Worm (Caenorhabditis elegans): ENCODE measurements around the gene oig-5.

oig-5 gene

ce11 chrIV:14769218-14769835 is 37.7 kb upstream of the oig-5 start, which contains the start of gene Y57G11C.43 (continued):
- TF ChIP-seq pha-4 (tag; optimal IDR thresholded peaks at IDR 0.05), result no peak

- no peak for TF ChIP-seq snpc-4 (GFP tag; optimal IDR thresholded peaks at IDR 0.05)
- peak in 1 of 4 experiments; percentile 73 for TF ChIP-seq snpc-4 (tag; optimal IDR thresholded peaks at IDR 0.05)
- no peak for TF ChIP-seq ceh-91 (GFP tag; IDR thresholded peaks at IDR 0.05)
- TF ChIP-seq Y53G8AR.9 (GFP tag; conservative IDR thresholded peaks at IDR 0.05), result 0 out of 2 replicates have a peak, but pooled peaks have one; percentile 34
- TF ChIP-seq Y79H2A.3 (GFP tag; conservative IDR thresholded peaks at IDR 0.05), result no peak
- TF ChIP-seq let-526 (GFP tag; IDR thresholded peaks at IDR 0.05), result no peak
- no peak for TF ChIP-seq chd-7 (tag; optimal IDR thresholded peaks at IDR 0.05)
- no peak for TF ChIP-seq lir-1 (GFP tag; conservative IDR thresholded peaks at IDR 0.05)
- no peak for TF ChIP-seq rcor-1 (GFP tag; IDR thresholded peaks at IDR 0.05)
- TF ChIP-seq him-1 (tag; optimal IDR thresholded peaks at IDR 0.05), result peak; percentile 41
- TF ChIP-seq akir-1 (GFP tag; optimal IDR thresholded peaks at IDR 0.05), result no peak
- TF ChIP-seq F49E8.2 (tag; optimal IDR thresholded peaks at IDR 0.05; ENCODE audit: insufficient read depth), result no peak
- TF ChIP-seq sea-2 (GFP tag; IDR thresholded peaks at IDR 0.05), result no peak
- TF ChIP-seq Y53F4B.3 (GFP tag; IDR thresholded peaks at IDR 0.05), result no peak
- no peak for TF ChIP-seq attf-5 (GFP tag; optimal IDR thresholded peaks at IDR 0.05)
- no peak for TF ChIP-seq snpc-1.3 (tag; optimal IDR thresholded peaks at IDR 0.05; ENCODE audit: insufficient read depth)
- peak; percentile 77 for TF ChIP-seq attf-6 (GFP tag; IDR thresholded peaks at IDR 0.05)
- TF ChIP-seq atf-7 (tag; optimal IDR thresholded peaks at IDR 0.05), result no peak
Observed at ce11 chrIV:14770663-14771062, 36.3 kb upstream of the oig-5 start.

DNA sequence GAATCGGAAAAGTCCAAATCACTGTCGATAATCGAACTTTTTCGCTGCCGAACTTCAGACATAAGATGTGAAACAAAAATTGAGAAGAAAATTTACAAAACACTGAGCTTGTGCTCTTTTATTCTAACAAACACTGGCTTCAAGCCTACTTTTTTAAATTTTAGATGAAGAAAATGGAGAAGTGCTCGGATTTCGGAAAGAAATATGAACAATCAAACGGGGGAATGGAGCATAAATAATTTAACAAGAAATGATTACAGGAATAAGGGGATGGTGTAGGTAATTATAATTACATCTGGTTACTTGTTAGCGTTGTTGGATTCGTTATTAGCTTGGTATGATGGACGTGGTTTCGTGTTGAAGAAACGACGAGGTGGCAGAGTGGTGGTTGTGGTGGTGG is 35.7 kb upstream of the oig-5 start, which contains the start of gene degl-1:
TSS of gene degl-1 (minus strand) at position 101 of the 400 bp plus-strand sequence.
- no peak for TF ChIP-seq bed-2 (GFP tag; IDR thresholded peaks at IDR 0.05)
- TF ChIP-seq somi-1 (GFP tag; optimal IDR thresholded peaks at IDR 0.05), result no peak
- no peak for TF ChIP-seq madf-3 (GFP tag; IDR thresholded peaks at IDR 0.05)

ce11 chrIV:14773280-14774071 is 33.5 kb upstream of the oig-5 start, which contains the start of gene Y57G11C.36:
Gene Y57G11C.36, minus strand, starts transcription at chrIV:14773781.
- TF ChIP-seq madf-3 (GFP tag; IDR thresholded peaks at IDR 0.05) (no peak), ceh-40 (GFP tag; IDR thresholded peaks at IDR 0.05) (no peak), cebp-1 (GFP tag; IDR thresholded peaks at IDR 0.05) (no peak), cebp-1 (tag; optimal IDR thresholded peaks at IDR 0.05) (peak; percentile 50), zfh-2 (GFP tag; conservative IDR thresholded peaks at IDR 0.05) (peak; percentile 67), attf-6 (GFP tag; IDR thresholded peaks at IDR 0.05) (peak; percentile 72), snpc-3.4 (tag; optimal IDR thresholded peaks at IDR 0.05) (peak; percentile 17), egrh-3 (GFP tag; IDR thresholded peaks at IDR 0.05) (peak; percentile 45; the same call in 1 of the 2 replicates), snpc-1.1 (tag; optimal IDR thresholded peaks at IDR 0.05; ENCODE audit: insufficient read depth) (peak; percentile 19), F57A8.1 (GFP tag; optimal IDR thresholded peaks at IDR 0.05) (no peak), snpc-4 (GFP tag; optimal IDR thresholded peaks at IDR 0.05) (no peak), snpc-4 (tag; optimal IDR thresholded peaks at IDR 0.05) (peak in 1 of 4 experiments; percentile 83), ceh-100 (GFP tag; IDR thresholded peaks at IDR 0.05) (no peak)
